Worm (Caenorhabditis elegans): Measurements from ENCODE around the gene M02D8.7.

M02D8.7 gene

ce11 chrX:8704830-8705229 lies 38.0 kb downstream of the M02D8.7 start:
- no peak for TF ChIP-seq ceh-24 (tag; optimal IDR thresholded peaks at IDR 0.05)

ce11 chrX:8703664-8704356 lies 39.0 kb downstream of the M02D8.7 start, which contains the start of gene jbts-14:
TSS of gene jbts-14 (plus strand) at chrX:8704306.
- TF ChIP-seq ceh-19 (GFP tag; optimal IDR thresholded peaks at IDR 0.05) = no peak
- no peak for TF ChIP-seq pros-1 (tag; optimal IDR thresholded peaks at IDR 0.05)
- TF ChIP-seq unc-55 (GFP tag; optimal IDR thresholded peaks at IDR 0.05) = no peak
- TF ChIP-seq ahr-1 (tag; optimal IDR thresholded peaks at IDR 0.05) = no peak
- TF ChIP-seq pat-9 (tag; optimal IDR thresholded peaks at IDR 0.05) = no peak

ce11 chrX:8697517-8697916 lies 45.3 kb downstream of the M02D8.7 start, which contains the start of gene frpr-8:
TSS of gene frpr-8 (plus strand) at chrX:8697817.
- TF ChIP-seq ahr-1 (tag; optimal IDR thresholded peaks at IDR 0.05) (no peak), madf-2 (tag; optimal IDR thresholded peaks at IDR 0.05) (no peak), ceh-30 (tag; optimal IDR thresholded peaks at IDR 0.05) (no peak), ztf-16 (tag; optimal IDR thresholded peaks at IDR 0.05) (no peak), ceh-48 (tag; optimal IDR thresholded peaks at IDR 0.05) (no peak), hlh-6 (tag; optimal IDR thresholded peaks at IDR 0.05) (no peak), che-1 (tag; optimal IDR thresholded peaks at IDR 0.05) (no peak), ceh-19 (GFP tag; optimal IDR thresholded peaks at IDR 0.05) (no peak), pat-9 (tag; optimal IDR thresholded peaks at IDR 0.05) (no peak), hlh-13 (GFP tag; optimal IDR thresholded peaks at IDR 0.05) (no peak), tbx-2 (tag; optimal IDR thresholded peaks at IDR 0.05) (no peak), dmd-4 (tag; optimal IDR thresholded peaks at IDR 0.05; ENCODE audit: borderline replicate concordance) (no peak)

All from whole organism, late embryonic.